Worm (Caenorhabditis elegans) whole organism, young adult: ENCODE data around the gene ttr-57.
"Not testable (repeated sequence)": the region's sequence is repeated elsewhere in the genome, so short reads cannot be mapped to it uniquely, and the experiment has no call there.

ENCODE experiments used
- C06A6.2 ChIP-seq: fragments of 200-800 bp; sonication (Bioruptor generic); conservative IDR thresholded peaks from 2 replicates; pipeline ENCODE4 v1.3.6; 2022; ENCODE audit warnings: missing genetic modification characterization, missing compliant biosample characterization
- F39B2.1 ChIP-seq: fragments of 200-800 bp; sonication (Bioruptor generic); IDR thresholded peaks from 2 replicates; pipeline ENCODE4 v1.3.6; 2022; ENCODE audit warnings: missing genetic modification reagents, missing genetic modification characterization, missing compliant biosample characterization
- F57C9.4 ChIP-seq: sonication (generic microtip); optimal IDR thresholded peaks from 2 replicates; lab custom pipeline; 2017; ENCODE audit warnings: mild to moderate bottlenecking, missing genetic modification characterization, missing compliant biosample characterization
- K12H6.12 ChIP-seq: fragments of 200-800 bp; sonication (Bioruptor generic); optimal IDR thresholded peaks from 2 replicates; lab custom pipeline; 2018; ENCODE audit warnings: mild to moderate bottlenecking, missing genetic modification characterization, missing compliant biosample characterization
- Y56A3A.18 ChIP-seq: fragments of 200-800 bp; sonication (Bioruptor generic); IDR thresholded peaks from 2 replicates; pipeline ENCODE4 v1.3.6; 2022; ENCODE audit warnings: missing genetic modification reagents, missing genetic modification characterization, missing compliant biosample characterization
- Y67H2A.10 ChIP-seq: fragments of 200-800 bp; sonication (Bioruptor generic); conservative IDR thresholded peaks from 2 replicates; pipeline ENCODE4 v1.3.6; 2022; ENCODE audit warnings: missing genetic modification reagents, missing genetic modification characterization, missing compliant biosample characterization
- Y79H2A.3 ChIP-seq: fragments of 200-800 bp; sonication (Bioruptor generic); conservative IDR thresholded peaks from 2 replicates; pipeline ENCODE4 v1.3.6; 2022; ENCODE audit warnings: missing genetic modification reagents, missing genetic modification characterization, missing compliant biosample characterization
- Y95B8A.8 ChIP-seq: fragments of 200-800 bp; sonication (Bioruptor generic); IDR thresholded peaks from 2 replicates; pipeline ENCODE4 v1.3.6; 2022; ENCODE audit warnings: missing genetic modification reagents, missing genetic modification characterization, missing compliant biosample characterization
- aptf-3 ChIP-seq: fragments of 200-800 bp; sonication (Bioruptor generic); IDR thresholded peaks from 2 replicates; pipeline ENCODE4 v1.3.6; 2022; ENCODE audit warnings: missing genetic modification characterization, missing compliant biosample characterization
- athp-1 ChIP-seq: sonication (generic microtip); optimal IDR thresholded peaks from 2 replicates; lab custom pipeline; 2017; ENCODE audit warnings: mild to moderate bottlenecking, missing genetic modification characterization, missing compliant biosample characterization
- attf-5 ChIP-seq: fragments of 200-800 bp; sonication (Bioruptor generic); optimal IDR thresholded peaks from 2 replicates; lab custom pipeline; 2018; ENCODE audit warnings: mild to moderate bottlenecking, missing genetic modification characterization, missing compliant biosample characterization
- cebp-1 ChIP-seq, 2 experiments: fragments of 200-800 bp in 1 of 2; sonication (Bioruptor generic) in 1 of 2; sonication (generic microtip) in 1 of 2; IDR thresholded peaks in 1 of 2; optimal IDR thresholded peaks in 1 of 2; 2 replicates each; pipeline versions ENCODE4 v1.3.6 to Lab custom; 2017 to 2022; ENCODE audit warnings: missing compliant biosample characterization in 2 of 2, missing genetic modification characterization in 2 of 2, mild to moderate bottlenecking in 1 of 2, missing genetic modification reagents in 1 of 2, moderate library complexity in 1 of 2
- ceh-79 ChIP-seq: sonication (generic microtip); optimal IDR thresholded peaks from 2 replicates; lab custom pipeline; 2017; ENCODE audit warnings: mild to moderate bottlenecking, missing genetic modification characterization, missing compliant biosample characterization
- efl-1 ChIP-seq: fragments of 150-350 bp; optimal IDR thresholded peaks from 2 replicates; lab custom pipeline; 2014; ENCODE audit warnings: missing biosample characterization, missing genetic modification reagents, missing genetic modification characterization
- egrh-3 ChIP-seq: fragments of 200-800 bp; sonication (Bioruptor generic); IDR thresholded peaks from 2 replicates; pipeline ENCODE4 v1.3.6; 2022; ENCODE audit warnings: missing genetic modification reagents, missing genetic modification characterization, missing compliant biosample characterization
- ets-4 ChIP-seq: fragments of 200-800 bp; sonication (Bioruptor generic); optimal IDR thresholded peaks from 2 replicates; lab custom pipeline; 2018; ENCODE audit warnings: mild to moderate bottlenecking, missing genetic modification characterization, missing compliant biosample characterization
- fkh-3 ChIP-seq: sonication (generic microtip); optimal IDR thresholded peaks from 2 replicates; lab custom pipeline; 2016; ENCODE audit warnings: mild to moderate bottlenecking, missing genetic modification characterization, missing compliant biosample characterization
- hlh-12 ChIP-seq: sonication (generic microtip); optimal IDR thresholded peaks from 2 replicates; lab custom pipeline; 2016; ENCODE audit warnings: missing genetic modification characterization, missing compliant biosample characterization
- lsy-27 ChIP-seq: sonication (generic microtip); optimal IDR thresholded peaks from 2 replicates; lab custom pipeline; 2017; ENCODE audit warnings: missing genetic modification characterization, mild to moderate bottlenecking, missing compliant biosample characterization, antibody characterized with exemption, missing genotype, borderline replicate concordance; ENCODE audit not compliant: insufficient read depth
- madf-8 ChIP-seq: fragments of 200-800 bp; sonication (Bioruptor generic); conservative IDR thresholded peaks from 2 replicates; pipeline ENCODE4 v1.3.6; 2022; ENCODE audit warnings: missing genetic modification reagents, missing genetic modification characterization, missing compliant biosample characterization
- nhr-120 ChIP-seq: fragments of 200-800 bp; sonication (Bioruptor generic); IDR thresholded peaks from 2 replicates; pipeline ENCODE4 v1.3.6; 2022; ENCODE audit warnings: missing genetic modification characterization, missing compliant biosample characterization
- nhr-80 ChIP-seq: sonication (generic microtip); optimal IDR thresholded peaks from 2 replicates; lab custom pipeline; 2016; ENCODE audit warnings: missing genetic modification characterization, missing compliant biosample characterization
- nhr-90 ChIP-seq: sonication (generic microtip); optimal IDR thresholded peaks from 2 replicates; lab custom pipeline; 2016; ENCODE audit warnings: missing genotype, mild to moderate bottlenecking, missing genetic modification characterization, missing compliant biosample characterization
- sptf-2 ChIP-seq: fragments of 200-800 bp; sonication (Bioruptor generic); optimal IDR thresholded peaks from 2 replicates; lab custom pipeline; 2018; ENCODE audit warnings: mild to moderate bottlenecking, missing genetic modification characterization, missing compliant biosample characterization
- tbp1 ChIP-seq: fragments of 200-800 bp; sonication (Bioruptor generic); optimal IDR thresholded peaks from 2 replicates; lab custom pipeline; 2018; ENCODE audit warnings: mild to moderate bottlenecking, missing genetic modification characterization, missing compliant biosample characterization
- tlf-1 ChIP-seq: fragments of 200-800 bp; sonication (Bioruptor generic); optimal IDR thresholded peaks from 2 replicates; lab custom pipeline; 2018; ENCODE audit warnings: mild to moderate bottlenecking, missing genetic modification characterization, missing compliant biosample characterization
- unc-130 ChIP-seq: sonication (generic microtip); optimal IDR thresholded peaks from 2 replicates; lab custom pipeline; 2016; ENCODE audit warnings: missing genetic modification reagents, missing genetic modification characterization, missing compliant biosample characterization
- zfh-2 ChIP-seq: fragments of 200-800 bp; sonication (Bioruptor generic); conservative IDR thresholded peaks from 2 replicates; pipeline ENCODE4 v1.3.6; 2022; ENCODE audit warnings: missing genetic modification reagents, missing genetic modification characterization, missing compliant biosample characterization
- ztf-18 ChIP-seq: sonication (generic microtip); optimal IDR thresholded peaks from 2 replicates; lab custom pipeline; 2016; ENCODE audit warnings: missing genotype, mild to moderate bottlenecking, missing genetic modification characterization, missing compliant biosample characterization
- ztf-26 ChIP-seq: sonication (generic microtip); optimal IDR thresholded peaks from 2 replicates; lab custom pipeline; 2017; ENCODE audit warnings: missing genetic modification characterization, missing compliant biosample characterization

The ttr-57 gene

DNA sequence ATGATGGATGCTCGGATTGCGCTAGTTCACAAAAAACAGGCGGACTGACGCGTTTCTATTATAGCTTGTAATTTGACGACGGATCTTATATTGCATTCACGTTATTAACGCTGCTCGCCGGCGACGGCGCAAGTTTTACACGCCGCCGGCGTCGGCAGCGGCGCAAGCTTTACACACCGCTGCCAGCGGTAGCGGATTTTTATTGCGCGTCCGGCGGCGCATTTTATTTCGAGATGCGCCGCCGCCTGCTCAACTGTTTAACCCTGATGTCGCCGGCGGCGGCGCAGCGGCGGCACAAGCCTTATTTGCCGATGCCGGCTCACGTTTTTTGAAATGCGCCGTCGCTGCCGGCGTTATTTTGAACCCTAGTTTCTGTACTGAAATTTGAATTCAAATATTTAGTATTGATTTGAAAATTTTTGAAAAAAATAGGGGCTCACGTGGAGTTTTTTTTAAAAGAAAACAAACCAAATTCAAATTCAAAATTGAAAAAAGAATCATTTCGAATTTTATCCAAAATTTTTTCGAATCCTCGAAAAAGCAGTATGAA lies at the start of gene ttr-57:
ttr-57 (plus strand) TSS at position 500 of the 550 bp plus-strand sequence.
- TF ChIP-seq egrh-3 (peak; percentile 57; the same call in 1 of the 2 replicates), C06A6.2 (GFP tag; lab: Robert Waterston, UW) (no peak), Y67H2A.10 (no peak), zfh-2 (GFP tag; lab: Robert Waterston, UW) (peak; percentile 84)

DNA sequence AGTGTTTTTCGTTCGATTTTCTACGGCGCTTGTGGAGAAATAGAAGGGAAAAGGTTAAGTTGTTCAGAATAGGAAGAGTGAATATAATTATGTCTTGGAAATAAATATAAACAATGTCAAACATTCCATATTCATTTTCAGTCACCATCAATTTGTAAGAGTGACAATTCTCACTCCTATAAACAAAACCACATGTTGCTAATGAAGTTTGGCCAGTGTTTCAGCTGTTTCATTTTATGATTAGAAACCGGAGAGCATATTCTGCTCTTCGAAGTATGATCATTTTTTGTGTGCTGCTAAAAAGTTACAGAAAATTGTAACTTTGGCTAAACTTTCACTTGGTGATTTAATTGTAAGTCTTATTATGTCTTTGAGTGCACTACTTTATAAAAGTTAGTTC lies 49.8 kb upstream of the ttr-57 start, which contains the start of gene Y38H6C.21:
Y38H6C.21 (minus strand) TSS at position 148 of the 400 bp plus-strand sequence.
- no peak for TF ChIP-seq fkh-3 (tag; lab: Kevin White, UChicago)
- TF ChIP-seq nhr-80 (tag; lab: Kevin White, UChicago): peak; percentile 24

DNA sequence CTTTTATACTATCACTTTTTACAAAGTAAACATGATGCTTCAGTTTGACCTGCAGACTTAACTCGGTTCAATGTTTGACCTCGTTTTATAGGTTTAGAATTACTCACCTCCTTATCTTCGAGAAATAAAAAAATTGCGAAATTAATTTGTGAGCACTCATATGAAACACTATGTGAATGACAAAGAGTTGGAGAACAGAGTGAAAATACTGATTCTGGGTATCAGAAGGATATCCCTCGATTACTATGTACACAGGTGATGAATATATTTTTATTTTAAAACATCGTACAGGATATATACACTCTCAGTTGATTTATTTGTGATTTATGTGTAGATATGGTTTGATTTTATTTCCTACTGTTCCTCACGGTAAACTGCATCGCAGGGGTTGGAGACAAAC lies 48.6 kb upstream of the ttr-57 start, which contains the start of gene Y38H6C.23:
Y38H6C.23 (minus strand) TSS at position 101 of the 400 bp plus-strand sequence.
- TF ChIP-seq Y79H2A.3 (no peak), nhr-80 (tag; lab: Kevin White, UChicago) (peak; percentile 2)

DNA sequence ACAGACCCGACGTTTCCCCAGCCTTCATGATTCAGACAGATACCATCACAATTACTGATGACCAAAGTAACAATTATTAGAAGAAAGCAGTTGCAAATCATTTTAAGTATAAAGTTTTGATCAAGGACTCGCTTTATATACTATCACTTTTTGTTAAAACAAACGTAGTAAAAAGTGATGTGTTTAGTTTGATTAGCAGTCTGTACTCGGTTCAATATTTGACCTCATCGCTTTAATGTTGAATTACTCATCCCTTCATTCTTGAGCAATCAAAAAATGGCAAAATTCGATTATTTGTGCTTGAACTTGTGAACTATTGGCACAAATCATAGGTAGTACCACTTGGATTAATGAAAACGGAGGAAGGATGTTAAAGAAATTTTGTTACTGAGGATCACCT lies 46.6 kb upstream of the ttr-57 start, which contains the start of gene abf-4:
abf-4 (minus strand) TSS at position 101 of the 400 bp plus-strand sequence.
- TF ChIP-seq K12H6.12: no peak
- no peak for TF ChIP-seq aptf-3 (GFP tag; lab: Robert Waterston, UW)
- TF ChIP-seq efl-1: no peak
- TF ChIP-seq F39B2.1 (GFP tag; lab: Robert Waterston, UW): no peak
- TF ChIP-seq F57C9.4 (tag; lab: Kevin White, UChicago): no peak

DNA sequence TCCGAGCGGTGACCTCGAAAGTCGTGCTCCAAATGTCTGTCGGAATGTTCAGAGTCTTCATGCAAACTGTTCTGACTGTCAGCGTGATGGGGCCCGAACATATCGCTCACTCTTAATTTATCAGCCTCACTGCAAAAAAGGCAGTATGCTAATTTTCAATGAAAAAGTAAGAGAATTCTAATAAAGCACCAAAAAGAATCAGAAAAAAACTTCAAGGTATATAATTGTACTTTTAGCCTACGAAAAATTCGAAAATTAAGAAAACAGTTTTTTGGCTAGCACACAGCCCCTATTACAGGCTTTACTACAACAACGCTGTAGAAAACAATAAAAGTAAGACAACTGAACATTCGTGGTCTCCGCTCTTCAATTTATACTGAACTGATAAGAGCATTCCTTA lies 43.1 kb upstream of the ttr-57 start, which contains the start of gene F26F2.1:
F26F2.1 (minus strand) TSS at position 101 of the 400 bp plus-strand sequence.
- TF ChIP-seq unc-130 (GFP tag; lab: Kevin White, UChicago): no peak
- TF ChIP-seq tlf-1 (GFP tag; lab: Kevin White, UChicago): no peak
- no peak for TF ChIP-seq sptf-2 (GFP tag; lab: Kevin White, UChicago)
- no peak for TF ChIP-seq athp-1 (tag; lab: Kevin White, UChicago)
- no peak for TF ChIP-seq madf-8 (GFP tag; lab: Robert Waterston, UW)
- no peak for TF ChIP-seq ceh-79
- no peak for TF ChIP-seq cebp-1 (GFP tag; IDR thresholded peaks at IDR 0.05; lab: Robert Waterston, UW)
- no peak for TF ChIP-seq cebp-1 (tag; optimal IDR thresholded peaks at IDR 0.05; lab: Kevin White, UChicago)
- TF ChIP-seq Y56A3A.18 (GFP tag; lab: Robert Waterston, UW): no peak
- TF ChIP-seq Y95B8A.8: no peak

DNA sequence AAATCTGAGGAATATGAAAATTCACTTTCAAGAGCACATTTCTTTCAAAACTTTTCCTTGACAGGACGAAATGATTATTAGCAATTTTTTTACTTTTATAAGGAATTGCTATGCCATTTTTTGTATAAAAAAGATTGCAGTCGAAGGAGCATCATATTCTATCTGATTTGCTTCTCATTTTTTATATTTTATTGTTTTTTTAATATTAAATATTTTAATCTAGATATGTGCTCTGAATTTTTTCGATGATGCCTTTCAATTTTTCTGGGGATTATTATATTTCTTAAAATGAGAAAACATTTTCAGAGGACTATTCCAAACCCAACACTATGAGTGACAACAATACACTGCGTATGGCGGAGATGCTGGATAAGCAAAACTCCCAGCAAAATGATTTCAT lies 40.9 kb upstream of the ttr-57 start, which contains the start of gene F26F2.13:
F26F2.13 (plus strand) TSS at position 301 of the 400 bp plus-strand sequence.
- not testable (repeated sequence) for TF ChIP-seq nhr-80, nhr-90, ztf-26 (tag; lab: Kevin White, UChicago)

DNA sequence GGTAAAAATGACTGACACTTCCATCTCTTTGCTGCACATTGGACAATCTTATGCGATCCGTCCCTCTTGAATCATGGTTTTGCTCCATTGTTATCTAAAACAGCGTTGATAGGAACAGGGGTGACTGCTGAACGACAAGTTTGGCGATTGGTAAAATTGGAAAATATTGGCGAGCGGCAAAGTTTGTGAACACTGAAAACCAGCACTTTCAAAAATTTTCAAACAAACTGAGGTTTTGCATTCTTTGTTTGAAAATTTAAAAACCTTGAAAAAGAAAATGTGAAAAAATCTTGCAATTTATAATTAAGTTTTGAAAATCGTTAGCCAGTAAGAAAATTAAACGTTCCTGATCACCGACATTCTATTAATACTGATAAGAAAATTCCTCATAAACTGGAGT lies 38.5 kb upstream of the ttr-57 start, which contains the start of gene F26F2.3:
F26F2.3 (minus strand) TSS at position 101 of the 400 bp plus-strand sequence.
- TF ChIP-seq tbp1 (GFP tag; lab: Kevin White, UChicago) (no peak), lsy-27 (no peak), nhr-120 (no peak), attf-5 (GFP tag; lab: Kevin White, UChicago) (no peak), Y67H2A.10 (no peak), ets-4 (GFP tag; lab: Kevin White, UChicago) (no peak), fkh-3 (tag; lab: Kevin White, UChicago) (no peak), hlh-12 (tag; lab: Kevin White, UChicago) (no peak), ztf-18 (no peak)
